Worm (Caenorhabditis elegans): ENCODE measurements around the gene set-2.

DNA sequence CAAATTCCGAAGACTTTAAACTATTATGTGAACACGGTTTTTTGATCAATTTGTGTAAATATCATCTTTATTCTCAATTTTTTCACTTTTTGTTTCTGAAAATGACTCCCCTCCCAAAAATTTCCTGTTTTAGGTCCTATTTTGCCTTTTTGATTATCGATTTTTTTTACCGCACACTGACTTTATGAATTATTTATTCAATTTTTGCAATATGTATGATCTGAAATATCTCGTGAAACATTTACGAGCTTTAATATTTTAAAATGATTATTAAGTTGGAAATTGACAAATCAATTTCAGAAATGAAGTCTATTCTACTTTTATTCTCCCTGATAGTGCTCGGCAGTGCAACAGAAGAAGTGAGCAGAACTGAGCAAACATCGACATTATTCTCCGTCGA lies 50.6 kb downstream of the set-2 start, which contains the start of gene C35D10.1:
- no peak for TF ChIP-seq tbx-2 (tag; optimal IDR thresholded peaks at IDR 0.05)
- TF ChIP-seq nhr-90 (tag; optimal IDR thresholded peaks at IDR 0.05; ENCODE audit: poor library complexity): no peak
- no peak for TF ChIP-seq hlh-17 (GFP tag; optimal IDR thresholded peaks at IDR 0.05; ENCODE audit: borderline replicate concordance)
- TF ChIP-seq mep-1 (tag; optimal IDR thresholded peaks at IDR 0.05): no peak
- no peak for TF ChIP-seq Y116A8C.19 (tag; optimal IDR thresholded peaks at IDR 0.05; ENCODE audit: borderline replicate concordance)
- no peak for TF ChIP-seq unc-62 (GFP tag; optimal IDR thresholded peaks at IDR 0.05)
- TF ChIP-seq elt-3 (tag; optimal IDR thresholded peaks at IDR 0.05): no peak
- no peak for TF ChIP-seq ceh-82 (tag; optimal IDR thresholded peaks at IDR 0.05)
- no peak for TF ChIP-seq dsc-1 (tag; optimal IDR thresholded peaks at IDR 0.05)
- TF ChIP-seq F16B12.6 (tag; optimal IDR thresholded peaks at IDR 0.05): no peak
- TF ChIP-seq aha-1 (tag; optimal IDR thresholded peaks at IDR 0.05): no peak

Data from whole organism, L1 larva.